Worm (Caenorhabditis elegans): ENCODE measurements around the gene M151.10.

- no peak for TF ChIP-seq zag-1 (tag; optimal IDR thresholded peaks at IDR 0.05)
- no peak for TF ChIP-seq ztf-11 (tag; optimal IDR thresholded peaks at IDR 0.05)
- no peak for TF ChIP-seq fkh-10 (GFP tag; optimal IDR thresholded peaks at IDR 0.05)
- no peak for TF ChIP-seq aly-2 (tag; optimal IDR thresholded peaks at IDR 0.05)
Observed at ce11 chrII:3661932-3662331, 21.8 kb upstream of the M151.10 start, which contains the start of gene F19B10.13.
